Worm (Caenorhabditis elegans): ENCODE measurements around the gene ketn-1.

Gene ketn-1

DNA sequence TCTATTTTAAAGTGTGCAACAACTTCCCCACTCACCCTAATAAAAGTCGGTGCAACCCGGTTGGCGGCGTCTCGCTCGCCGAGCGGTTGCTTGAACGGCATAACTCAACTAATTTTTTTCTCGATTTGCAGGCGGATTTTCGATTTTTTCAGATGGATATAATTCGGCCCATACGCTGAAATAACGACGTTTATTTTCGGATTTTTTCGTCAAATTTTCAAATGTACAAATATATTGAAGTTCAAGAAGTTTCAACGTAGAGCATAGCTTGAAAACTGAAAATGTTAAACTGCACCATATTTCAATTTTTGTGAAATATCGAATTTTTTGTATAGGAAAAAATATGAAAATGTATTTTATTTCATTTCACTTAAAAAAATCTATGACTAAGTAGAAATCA is at the start of gene ketn-1:
ketn-1 (minus strand) TSS at position 101 of the 400 bp plus-strand sequence.
- TF ChIP-seq lin-11 (tag; optimal IDR thresholded peaks at IDR 0.05) (no peak), ceh-82 (tag; optimal IDR thresholded peaks at IDR 0.05) (no peak), egl-27 (tag; optimal IDR thresholded peaks at IDR 0.05) (no peak), elt-3 (tag; optimal IDR thresholded peaks at IDR 0.05) (no peak), nhr-129 (tag; optimal IDR thresholded peaks at IDR 0.05) (no peak), lsy-2 (tag; optimal IDR thresholded peaks at IDR 0.05) (no peak), nhr-25 (tag; optimal IDR thresholded peaks at IDR 0.05) (no peak), nhr-23 (tag; optimal IDR thresholded peaks at IDR 0.05) (no peak), nhr-11 (tag; optimal IDR thresholded peaks at IDR 0.05) (no peak), R02D3.7 (tag; optimal IDR thresholded peaks at IDR 0.05) (no peak), ztf-4 (tag; optimal IDR thresholded peaks at IDR 0.05) (no peak)

DNA sequence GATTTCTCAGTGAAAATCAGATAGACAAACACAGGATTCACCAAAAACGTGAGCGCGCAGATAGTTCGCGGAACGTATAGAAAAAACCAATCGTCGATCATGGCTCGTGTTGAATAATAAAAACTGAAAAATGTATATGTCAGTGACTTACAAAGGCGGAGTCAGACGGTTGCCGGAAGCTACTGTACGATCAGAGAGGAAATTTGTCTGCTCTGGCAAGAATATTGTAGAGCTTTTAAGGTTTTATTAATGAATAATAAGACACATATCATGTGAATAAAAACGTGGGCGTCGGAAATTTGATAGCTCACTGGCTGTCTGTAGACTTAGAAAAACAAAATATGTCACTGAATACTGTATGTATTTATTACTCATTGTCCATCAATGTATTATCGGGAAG is 47.8 kb upstream of the ketn-1 start, which contains the start of gene srj-57:
srj-57 (minus strand) TSS at position 101 of the 400 bp plus-strand sequence.
- no peak for TF ChIP-seq nhr-237 (tag; optimal IDR thresholded peaks at IDR 0.05)
- no peak for TF ChIP-seq C34F6.9 (tag; optimal IDR thresholded peaks at IDR 0.05)
- TF ChIP-seq lin-13 (GFP tag; optimal IDR thresholded peaks at IDR 0.05): no peak
- TF ChIP-seq ceh-82 (tag; optimal IDR thresholded peaks at IDR 0.05): no peak
- TF ChIP-seq sma-3 (GFP tag; optimal IDR thresholded peaks at IDR 0.05): no peak
- no peak for TF ChIP-seq unc-39 (tag; optimal IDR thresholded peaks at IDR 0.05)
- TF ChIP-seq nhr-10 (tag; optimal IDR thresholded peaks at IDR 0.05): no peak
- TF ChIP-seq lin-39 (tag; optimal IDR thresholded peaks at IDR 0.05): no peak
- TF ChIP-seq nhr-11 (tag; optimal IDR thresholded peaks at IDR 0.05): no peak
- no peak for TF ChIP-seq ztf-11 (tag; optimal IDR thresholded peaks at IDR 0.05)
- TF ChIP-seq ama-1 (optimal IDR thresholded peaks at IDR 0.05): no peak
- TF ChIP-seq ztf-1 (GFP tag; conservative IDR thresholded peaks at IDR 0.05): no peak
- TF ChIP-seq nhr-23 (tag; optimal IDR thresholded peaks at IDR 0.05): no peak
- TF ChIP-seq ceh-16 (tag; optimal IDR thresholded peaks at IDR 0.05): no peak
- no peak for TF ChIP-seq R02D3.7 (tag; optimal IDR thresholded peaks at IDR 0.05)
- no peak for TF ChIP-seq aly-2 (tag; optimal IDR thresholded peaks at IDR 0.05)
- TF ChIP-seq nhr-129 (tag; optimal IDR thresholded peaks at IDR 0.05): no peak
- no peak for TF ChIP-seq gmeb-1 (tag; optimal IDR thresholded peaks at IDR 0.05)

DNA sequence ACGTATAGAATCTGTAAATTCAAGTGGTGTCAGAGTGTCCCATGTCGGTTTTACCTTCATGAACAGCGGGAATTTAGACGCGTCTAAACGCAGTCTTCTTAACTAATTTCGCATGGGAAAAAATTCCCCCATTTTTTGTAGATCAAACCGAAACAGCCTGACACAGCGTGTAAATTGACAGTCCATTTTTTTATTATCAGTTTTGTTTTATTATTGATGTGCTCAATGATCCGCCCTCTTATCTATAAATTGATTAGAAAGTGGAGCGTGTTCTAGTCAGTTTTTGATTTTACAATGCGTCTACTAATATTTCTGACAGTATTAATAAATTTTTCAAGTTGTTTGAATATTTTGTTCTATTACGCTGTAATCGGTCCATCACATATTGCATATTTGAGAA is 41.4 kb upstream of the ketn-1 start, which contains the start of gene ugt-53:
ugt-53 (plus strand) TSS at position 273 of the 400 bp plus-strand sequence.
- no peak for TF ChIP-seq ztf-11 (tag; optimal IDR thresholded peaks at IDR 0.05)
- TF ChIP-seq fos-1 (tag; optimal IDR thresholded peaks at IDR 0.05): peak; percentile 36
- no peak for TF ChIP-seq nhr-25 (tag; optimal IDR thresholded peaks at IDR 0.05)

DNA sequence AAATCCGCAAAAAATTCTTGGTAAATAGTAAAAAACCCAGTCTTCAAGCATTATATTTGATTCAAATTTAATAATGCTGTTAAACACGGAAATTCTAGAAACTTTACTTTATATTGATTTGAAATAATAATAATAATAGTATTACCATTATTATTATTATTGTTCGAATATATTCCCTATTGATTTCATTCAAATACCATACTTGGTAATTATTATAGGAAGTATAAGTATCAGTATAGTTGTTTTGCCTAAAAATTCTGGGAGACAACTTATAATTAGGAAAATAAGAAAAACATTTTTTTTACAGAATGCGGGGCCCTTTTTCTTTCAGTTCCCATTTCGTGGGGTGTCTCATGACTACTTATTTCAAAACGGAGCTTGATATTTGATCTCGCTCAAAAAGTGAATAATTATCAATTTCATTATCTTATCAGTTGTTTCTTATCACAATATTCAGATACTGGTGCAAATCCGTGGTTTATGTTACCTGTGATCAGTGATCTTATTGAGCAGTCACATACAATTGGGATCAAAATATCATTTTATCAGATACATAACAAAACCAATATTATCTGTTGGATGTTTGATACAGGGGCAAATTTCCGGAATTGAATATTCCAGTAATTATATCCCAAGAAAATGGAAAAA is 40.8 kb upstream of the ketn-1 start, which contains the start of gene srj-49:
srj-49 (minus strand) TSS at position 51 of the 648 bp plus-strand sequence.
- TF ChIP-seq fos-1 (tag; optimal IDR thresholded peaks at IDR 0.05): peak; percentile 65
- TF ChIP-seq unc-39 (tag; optimal IDR thresholded peaks at IDR 0.05): no peak
- no peak for TF ChIP-seq Y55F3AM.14 (GFP tag; optimal IDR thresholded peaks at IDR 0.05)
- peak; percentile 51 for TF ChIP-seq sma-9 (GFP tag; optimal IDR thresholded peaks at IDR 0.05)
- TF ChIP-seq sma-9 (tag; optimal IDR thresholded peaks at IDR 0.05): no peak

DNA sequence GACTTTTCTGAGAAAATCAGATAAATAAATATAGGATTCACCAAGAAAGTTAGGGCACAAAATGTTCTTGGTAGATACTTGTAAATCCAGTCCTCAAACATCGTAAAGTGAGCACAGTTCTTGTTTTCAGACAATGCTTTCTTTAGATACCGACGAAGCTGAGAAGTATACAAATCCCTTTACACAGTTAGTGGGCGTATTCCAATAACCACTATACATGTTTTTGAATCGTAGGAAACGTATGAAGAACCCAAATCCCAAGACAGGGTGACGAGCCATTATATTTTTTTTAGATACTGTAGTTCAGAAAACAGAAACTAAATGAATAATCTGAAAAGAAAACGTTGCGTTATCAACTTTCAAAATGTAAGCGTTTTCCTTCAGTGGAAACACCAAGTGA is 38.1 kb upstream of the ketn-1 start, which contains the start of gene srj-44:
srj-44 (minus strand) TSS at position 101 of the 400 bp plus-strand sequence.
- no peak for TF ChIP-seq gmeb-1 (tag; optimal IDR thresholded peaks at IDR 0.05)

DNA sequence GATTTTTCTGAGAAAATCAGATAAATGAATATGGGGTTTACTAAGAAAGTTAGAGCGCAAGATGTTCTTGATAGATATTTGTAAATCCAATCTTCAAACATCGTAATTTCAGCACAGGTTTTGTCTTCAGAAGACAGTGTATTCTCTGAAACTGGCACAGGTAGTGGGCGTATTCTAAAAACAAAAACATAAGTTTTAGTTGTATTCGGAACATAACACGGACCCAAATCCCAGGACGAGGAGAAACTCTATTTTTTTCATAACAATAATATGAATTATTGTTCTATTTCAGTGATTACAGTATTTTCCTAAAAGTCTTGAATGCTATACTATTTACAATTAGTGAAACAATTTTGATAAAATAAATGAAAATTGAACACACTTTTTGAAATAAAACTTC is 28.8 kb upstream of the ketn-1 start, which contains the start of gene srj-45:
srj-45 (minus strand) TSS at position 101 of the 400 bp plus-strand sequence.
- TF ChIP-seq ceh-16 (tag; optimal IDR thresholded peaks at IDR 0.05) (no peak), mbf-1 (tag; optimal IDR thresholded peaks at IDR 0.05) (no peak), blmp-1 (tag; optimal IDR thresholded peaks at IDR 0.05; ENCODE audit: insufficient read depth) (no peak), R02D3.7 (tag; optimal IDR thresholded peaks at IDR 0.05) (no peak), lin-11 (tag; optimal IDR thresholded peaks at IDR 0.05) (no peak)

All from whole organism, L2 larva.